Worm (Caenorhabditis elegans) whole organism, L3 larva: ENCODE results near the gene cyn-1.

Source experiments
- R02D3.7 ChIP-seq: fragments of 150-350 bp; optimal IDR thresholded peaks from 2 replicates; lab custom pipeline; 2014; ENCODE audit warnings: missing biosample characterization, missing genetic modification characterization
- aly-2 ChIP-seq: fragments of 150-350 bp; optimal IDR thresholded peaks from 2 replicates; lab custom pipeline; 2014; ENCODE audit warnings: missing biosample characterization, missing genetic modification characterization
- nhr-28 ChIP-seq: fragments of 150-350 bp; optimal IDR thresholded peaks from 2 replicates; lab custom pipeline; 2014; ENCODE audit warnings: missing biosample characterization, missing genetic modification characterization
- pha-4 ChIP-seq: fragments of 150-350 bp; optimal IDR thresholded peaks from 2 replicates; lab custom pipeline; 2014; ENCODE audit warnings: missing biosample characterization, missing genetic modification reagents, missing genetic modification characterization
- unc-39 ChIP-seq: sonication (generic microtip); optimal IDR thresholded peaks from 4 replicates; lab custom pipeline; 2017; ENCODE audit warnings: missing biosample characterization, missing genetic modification characterization
- unc-62 ChIP-seq: fragments of 150-350 bp; sonication (generic microtip); optimal IDR thresholded peaks from 4 replicates; lab custom pipeline; 2014; ENCODE audit warnings: missing biosample characterization, missing genetic modification reagents, missing genetic modification characterization

DNA sequence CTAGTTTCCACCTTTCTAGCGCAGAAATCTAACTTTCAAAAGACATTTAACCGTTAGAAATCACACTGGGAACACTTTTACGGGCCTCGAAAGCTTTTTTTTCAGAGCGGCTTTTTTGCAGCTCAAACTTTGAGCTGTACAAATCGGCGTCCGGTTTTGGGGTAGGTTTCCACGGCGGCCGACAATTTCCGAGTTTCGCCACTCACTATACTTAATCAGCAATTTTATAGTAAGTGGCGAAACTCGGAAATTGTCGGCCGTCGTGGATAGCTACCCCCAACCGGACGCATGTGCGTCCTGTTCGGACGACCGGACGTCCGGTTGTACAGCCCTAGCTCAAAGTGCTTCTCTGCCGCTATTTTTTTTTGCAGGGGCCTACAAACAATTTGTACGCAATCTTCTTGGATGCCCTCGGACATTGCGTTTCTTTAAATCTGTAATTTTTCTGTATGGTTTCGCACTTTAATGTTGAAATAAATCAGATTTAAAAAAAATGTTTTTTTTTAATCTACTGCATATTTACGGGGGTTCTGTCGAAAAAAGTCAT, 40.3 kb downstream of the cyn-1 start:
- TF ChIP-seq pha-4 (no peak), aly-2 (tag; lab: Kevin White, UChicago) (no peak), R02D3.7 (tag; lab: Kevin White, UChicago) (no peak), unc-39 (tag; lab: Kevin White, UChicago) (no peak), unc-62 (GFP tag; lab: Kevin White, UChicago) (no peak), nhr-28 (tag; lab: Kevin White, UChicago) (no peak)
